Worm (Caenorhabditis elegans) whole organism, L2 larva: Measurements from ENCODE around the gene K01D12.7.

Source experiments
- F13H6.1 ChIP-seq: sonication (generic microtip); optimal IDR thresholded peaks from 2 replicates; lab custom pipeline; 2016; ENCODE audit warnings: missing genetic modification characterization, missing compliant biosample characterization
- ZK546.5 ChIP-seq: sonication (generic microtip); optimal IDR thresholded peaks from 2 replicates; lab custom pipeline; 2017; ENCODE audit warnings: missing biosample characterization, missing genetic modification characterization
- alr-1 ChIP-seq: fragments of 150-350 bp; optimal IDR thresholded peaks from 2 replicates; lab custom pipeline; 2014; ENCODE audit warnings: missing biosample characterization, missing genetic modification characterization
- aly-2 ChIP-seq: fragments of 150-350 bp; optimal IDR thresholded peaks from 2 replicates; lab custom pipeline; 2014; ENCODE audit warnings: missing biosample characterization, missing genetic modification characterization
- ama-1 ChIP-seq: fragments of 150-350 bp; optimal IDR thresholded peaks from 2 replicates; lab custom pipeline; 2018; ENCODE audit warnings: inconsistent platforms
- blmp-1 ChIP-seq: sonication (generic microtip); optimal IDR thresholded peaks from 2 replicates; lab custom pipeline; 2017; ENCODE audit warnings: missing genetic modification characterization, mild to moderate bottlenecking, missing compliant biosample characterization, antibody characterized with exemption, moderate library complexity; ENCODE audit not compliant: insufficient read depth
- ceh-16 ChIP-seq: fragments of 150-350 bp; optimal IDR thresholded peaks from 2 replicates; lab custom pipeline; 2014; ENCODE audit warnings: missing biosample characterization, missing genetic modification characterization
- ceh-82 ChIP-seq: fragments of 150-350 bp; optimal IDR thresholded peaks from 2 replicates; lab custom pipeline; 2014; ENCODE audit warnings: missing biosample characterization, missing genetic modification characterization
- dmd-4 ChIP-seq: sonication (generic microtip); optimal IDR thresholded peaks from 2 replicates; lab custom pipeline; 2017; ENCODE audit warnings: missing biosample characterization, missing genetic modification characterization
- egl-27 ChIP-seq: sonication (generic microtip); optimal IDR thresholded peaks from 3 replicates; lab custom pipeline; 2017; ENCODE audit warnings: missing biosample characterization, missing genetic modification reagents, missing genetic modification characterization
- fos-1 ChIP-seq: fragments of 150-350 bp; optimal IDR thresholded peaks from 2 replicates; lab custom pipeline; 2014; ENCODE audit warnings: missing biosample characterization, missing genetic modification characterization
- lin-11 ChIP-seq: fragments of 150-350 bp; sonication (generic microtip); optimal IDR thresholded peaks from 2 replicates; lab custom pipeline; 2014; ENCODE audit warnings: missing biosample characterization, missing genetic modification characterization, inconsistent platforms, mixed read lengths
- lin-39 ChIP-seq: fragments of 150-350 bp; optimal IDR thresholded peaks from 2 replicates; lab custom pipeline; 2014; ENCODE audit warnings: missing biosample characterization, missing genetic modification reagents, missing genetic modification characterization
- lsy-2 ChIP-seq, 2 experiments: fragments of 150-350 bp in 1 of 2; sonication (generic microtip) in 1 of 2; optimal IDR thresholded peaks; 2 replicates each; lab custom pipeline; 2014 to 2017; ENCODE audit warnings: missing biosample characterization in 2 of 2, missing genetic modification characterization in 2 of 2
- mab-5 ChIP-seq: fragments of 150-350 bp; optimal IDR thresholded peaks from 2 replicates; lab custom pipeline; 2014; ENCODE audit warnings: missing biosample characterization, missing genetic modification characterization
- mbf-1 ChIP-seq: sonication (generic microtip); optimal IDR thresholded peaks from 2 replicates; lab custom pipeline; 2017; ENCODE audit warnings: missing biosample characterization, missing genetic modification characterization
- mdl-1 ChIP-seq, 2 experiments: fragments of 150-350 bp in 1 of 2; sonication (generic microtip) in 1 of 2; optimal IDR thresholded peaks; 2 replicates each; lab custom pipeline; 2017; ENCODE audit warnings: missing biosample characterization in 2 of 2, missing genetic modification characterization in 2 of 2
- nhr-21 ChIP-seq: fragments of 150-350 bp; optimal IDR thresholded peaks from 2 replicates; lab custom pipeline; 2014; ENCODE audit warnings: missing biosample characterization, missing genetic modification characterization
- nhr-23 ChIP-seq: fragments of 150-350 bp; optimal IDR thresholded peaks from 2 replicates; lab custom pipeline; 2014; ENCODE audit warnings: missing biosample characterization, missing genetic modification reagents, missing genetic modification characterization
- nhr-237 ChIP-seq: fragments of 150-350 bp; optimal IDR thresholded peaks from 2 replicates; lab custom pipeline; 2014; ENCODE audit warnings: missing biosample characterization, missing genetic modification characterization
- nhr-25 ChIP-seq: fragments of 150-350 bp; sonication (generic microtip); optimal IDR thresholded peaks from 3 replicates; lab custom pipeline; 2014; ENCODE audit warnings: missing biosample characterization, missing genetic modification characterization
- nhr-6 ChIP-seq: fragments of 150-350 bp; optimal IDR thresholded peaks from 2 replicates; lab custom pipeline; 2014; ENCODE audit warnings: missing biosample characterization, missing genetic modification characterization
- peb-1 ChIP-seq: fragments of 150-350 bp; optimal IDR thresholded peaks from 2 replicates; lab custom pipeline; 2014; ENCODE audit warnings: missing biosample characterization, missing genetic modification characterization
- sem-4 ChIP-seq: fragments of 150-350 bp; optimal IDR thresholded peaks from 2 replicates; lab custom pipeline; 2014; ENCODE audit warnings: missing biosample characterization, missing genetic modification reagents, missing genetic modification characterization
- sma-3 ChIP-seq: sonication (generic microtip); optimal IDR thresholded peaks from 2 replicates; lab custom pipeline; 2016; ENCODE audit warnings: missing genetic modification reagents, missing genetic modification characterization, missing compliant biosample characterization
- sma-9 ChIP-seq, 2 experiments: fragments of 150-350 bp in 1 of 2; sonication (generic microtip) in 1 of 2; optimal IDR thresholded peaks; 2 replicates each; lab custom pipeline; 2014 to 2016; ENCODE audit warnings: missing genetic modification characterization in 2 of 2, mild to moderate bottlenecking in 1 of 2, missing biosample characterization in 1 of 2, missing compliant biosample characterization in 1 of 2, missing genetic modification reagents in 1 of 2, moderate library complexity in 1 of 2
- snpc-4 ChIP-seq: fragments of 150-350 bp; optimal IDR thresholded peaks from 2 replicates; lab custom pipeline; 2014; ENCODE audit warnings: missing biosample characterization, missing genetic modification characterization
- unc-39 ChIP-seq: fragments of 150-350 bp; optimal IDR thresholded peaks from 2 replicates; lab custom pipeline; 2014; ENCODE audit warnings: missing biosample characterization, missing genetic modification characterization
- unc-55 ChIP-seq: fragments of 150-350 bp; sonication (generic microtip); optimal IDR thresholded peaks from 3 replicates; lab custom pipeline; 2014; ENCODE audit warnings: missing biosample characterization, missing genetic modification reagents, missing genetic modification characterization
- unc-62 ChIP-seq: fragments of 150-350 bp; optimal IDR thresholded peaks from 2 replicates; lab custom pipeline; 2014; ENCODE audit warnings: missing biosample characterization, missing genetic modification reagents, missing genetic modification characterization
- ztf-4 ChIP-seq: fragments of 150-350 bp; optimal IDR thresholded peaks from 2 replicates; lab custom pipeline; 2014; ENCODE audit warnings: missing biosample characterization, missing genetic modification characterization

K01D12.7 gene

DNA sequence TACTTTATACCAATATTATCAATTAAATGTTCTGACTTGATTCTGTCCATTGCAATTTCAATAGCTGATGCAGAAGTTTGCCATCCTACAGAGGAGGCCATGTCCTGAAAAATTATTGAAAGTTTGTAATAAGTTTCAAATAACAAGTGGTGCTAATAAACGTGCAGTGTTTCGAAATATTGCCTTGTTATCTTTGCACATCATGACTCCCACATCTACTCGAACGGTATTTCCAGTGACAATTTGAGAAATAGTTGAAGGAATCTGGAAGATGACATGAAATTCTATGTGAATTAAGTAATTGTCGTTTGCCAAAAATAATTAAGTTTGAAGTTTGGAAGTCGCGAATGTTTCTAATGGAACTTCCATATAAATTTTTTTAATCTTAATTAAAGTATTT is 31.8 kb downstream of the K01D12.7 start, which contains the start of gene gcy-13:
Gene gcy-13 (minus strand): TSS at position 101 of the 400 bp plus-strand sequence.
- TF ChIP-seq sma-9 (GFP tag; optimal IDR thresholded peaks at IDR 0.05; lab: Kevin White, UChicago) (no peak), sma-9 (tag; optimal IDR thresholded peaks at IDR 0.05; lab: Kevin White, UChicago) (no peak), ceh-16 (tag; lab: Kevin White, UChicago) (no peak), lin-11 (tag; lab: Kevin White, UChicago) (no peak), ZK546.5 (tag; lab: Kevin White, UChicago) (no peak), nhr-6 (no peak), lsy-2 (tag; optimal IDR thresholded peaks at IDR 0.05; lab: Kevin White, UChicago) (no peak), sma-3 (no peak), lin-39 (no peak), mab-5 (tag; lab: Kevin White, UChicago) (no peak), nhr-23 (tag; lab: Kevin White, UChicago) (no peak)
- TF ChIP-seq, all 48 proteins: peak for 0

ce11 chrV:12365104-12365503 is 36.2 kb downstream of the K01D12.7 start, which contains the start of gene fipr-2:
TSS of gene fipr-2 (plus strand) at chrV:12365348.
- TF ChIP-seq egl-27: no peak

DNA sequence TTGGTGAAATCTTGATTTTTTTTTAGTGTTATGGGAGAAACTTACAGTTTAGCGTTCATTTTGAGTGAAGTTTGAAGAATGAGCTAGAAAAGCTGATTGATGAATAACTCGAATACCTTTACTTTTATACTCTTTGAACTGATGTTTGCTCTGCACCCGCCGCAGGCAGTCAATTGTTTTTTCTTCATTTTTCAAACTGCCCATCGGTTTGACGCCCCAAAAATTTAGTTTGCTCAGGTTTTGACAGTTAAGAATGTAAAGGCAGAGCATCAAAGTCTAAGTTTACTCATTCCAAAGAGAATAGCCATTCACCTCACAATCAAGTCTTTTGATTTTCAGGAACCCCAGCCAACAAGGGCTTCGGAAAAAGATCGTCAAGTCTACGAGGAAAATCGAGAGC is 39.6 kb downstream of the K01D12.7 start, which contains the start of gene fipr-1:
Gene fipr-1 (minus strand): TSS at position 101 of the 400 bp plus-strand sequence.
- TF ChIP-seq nhr-25 (tag; lab: Kevin White, UChicago): no peak
- TF ChIP-seq unc-62 (GFP tag; lab: Kevin White, UChicago): no peak
- TF ChIP-seq peb-1: no peak
- no peak for TF ChIP-seq ztf-4 (tag; lab: Kevin White, UChicago)
- no peak for TF ChIP-seq alr-1 (tag; lab: Kevin White, UChicago)
- no peak for TF ChIP-seq ama-1 (lab: Kevin White, UChicago)
- TF ChIP-seq unc-55 (GFP tag; lab: Kevin White, UChicago): no peak
- no peak for TF ChIP-seq ceh-82 (tag; lab: Kevin White, UChicago)
- no peak for TF ChIP-seq F13H6.1 (tag; lab: Kevin White, UChicago)

DNA sequence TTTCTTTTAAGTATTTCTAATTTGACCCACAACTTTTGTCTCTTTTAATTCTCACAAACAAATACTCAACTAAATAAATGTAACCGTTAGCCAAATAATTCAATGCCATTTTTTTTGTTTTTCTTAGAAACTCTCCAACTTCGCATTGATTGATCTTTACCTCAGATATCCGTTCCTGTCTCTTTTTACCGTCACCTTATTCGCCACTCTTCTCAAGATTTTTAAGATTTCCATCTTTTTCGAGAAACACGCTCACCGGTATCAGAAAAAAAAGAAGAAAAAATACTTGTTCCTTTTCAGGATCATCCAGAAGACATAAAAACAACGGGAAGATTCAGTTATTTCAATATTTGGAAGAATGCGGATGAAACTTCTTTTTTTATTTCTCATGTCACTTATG is 42.9 kb downstream of the K01D12.7 start, which contains the start of gene F23H12.5:
Gene F23H12.5 (plus strand): TSS at position 301 of the 400 bp plus-strand sequence.
- TF ChIP-seq blmp-1 (no peak), ceh-16 (tag; lab: Kevin White, UChicago) (no peak), snpc-4 (tag; lab: Kevin White, UChicago) (no peak), nhr-6 (no peak), ZK546.5 (tag; lab: Kevin White, UChicago) (no peak)

- TF ChIP-seq mab-5 (tag; lab: Kevin White, UChicago) (no peak), ceh-82 (tag; lab: Kevin White, UChicago) (no peak), nhr-6 (no peak), aly-2 (tag; lab: Kevin White, UChicago) (no peak), mbf-1 (tag; lab: Kevin White, UChicago) (no peak), unc-62 (GFP tag; lab: Kevin White, UChicago) (no peak), unc-39 (tag; lab: Kevin White, UChicago) (no peak), nhr-237 (tag; lab: Kevin White, UChicago) (no peak), ama-1 (lab: Kevin White, UChicago) (no peak), unc-55 (GFP tag; lab: Kevin White, UChicago) (no peak), lin-39 (no peak), F13H6.1 (tag; lab: Kevin White, UChicago) (no peak), ceh-16 (tag; lab: Kevin White, UChicago) (no peak), dmd-4 (tag; lab: Kevin White, UChicago) (no peak), nhr-23 (tag; lab: Kevin White, UChicago) (no peak), fos-1 (tag; lab: Kevin White, UChicago) (no peak), nhr-25 (tag; lab: Kevin White, UChicago) (no peak), alr-1 (tag; lab: Kevin White, UChicago) (no peak), ztf-4 (tag; lab: Kevin White, UChicago) (no peak)
Observed at ce11 chrV:12357632-12358031, 43.7 kb downstream of the K01D12.7 start.

DNA sequence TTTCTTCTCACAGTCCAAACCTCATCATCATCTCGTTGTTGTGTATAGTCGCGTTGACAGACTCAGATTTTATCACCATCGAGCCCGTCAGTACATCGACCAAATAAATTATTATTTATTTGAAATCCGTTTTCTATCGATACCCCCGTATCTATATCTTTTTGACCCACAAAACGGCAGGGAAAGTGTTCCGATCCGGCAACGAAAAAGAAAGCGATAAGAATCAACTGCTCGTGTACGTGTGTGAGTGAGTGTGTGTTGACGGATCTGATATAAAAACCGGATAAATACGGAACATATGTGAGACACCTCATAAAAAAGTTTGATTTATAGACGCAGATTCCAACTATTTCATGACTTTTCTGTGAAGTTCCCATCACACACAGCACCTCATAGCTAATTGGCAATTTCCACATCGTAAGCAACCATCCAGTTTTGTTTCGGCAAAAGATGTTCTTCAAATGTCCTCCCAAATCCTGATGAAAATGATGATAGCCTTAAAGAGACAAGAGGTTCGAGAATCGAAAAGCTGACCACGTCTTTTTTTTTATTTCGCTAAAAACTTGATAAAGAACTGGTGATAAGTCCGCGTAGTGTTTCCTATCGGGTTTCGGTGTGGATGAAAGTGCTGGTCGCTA is 47.0 kb downstream of the K01D12.7 start:
- peak; percentile 84 for TF ChIP-seq ama-1 (lab: Kevin White, UChicago)
- TF ChIP-seq blmp-1: peak; percentile 11
- peak in 1 of 2 experiments; percentile 43 for TF ChIP-seq lsy-2 (tag; optimal IDR thresholded peaks at IDR 0.05; lab: Kevin White, UChicago)
- peak; percentile 52 for TF ChIP-seq nhr-21 (tag; lab: Kevin White, UChicago)
- no peak for TF ChIP-seq mdl-1 (tag; optimal IDR thresholded peaks at IDR 0.05; lab: Kevin White, UChicago)
- peak; percentile 53 for TF ChIP-seq sem-4 (tag; lab: Kevin White, UChicago)
